Fruit fly (Drosophila melanogaster) whole organism, embryonic: ENCODE data around the gene CG43307.

ENCODE experiments used
- Blimp-1 ChIP-seq: fragments of 200-800 bp; sonication (Bioruptor generic); optimal IDR thresholded peaks from 3 replicates; lab custom pipeline; 2018; ENCODE audit warnings: missing biosample characterization, missing genetic modification characterization, mild to moderate bottlenecking, moderate library complexity, missing genetic modification reagents
- CG10366 ChIP-seq: fragments of 200-800 bp; sonication (Bioruptor generic); IDR thresholded peaks from 2 replicates; pipeline ENCODE4 v1.3.6; 2022; ENCODE audit warnings: missing biosample characterization, missing genetic modification characterization
- CG11456 ChIP-seq: fragments of 200-800 bp; sonication (Bioruptor generic); IDR thresholded peaks from 3 replicates; pipeline ENCODE4 v1.3.6; 2022; ENCODE audit warnings: missing biosample characterization, missing genetic modification characterization
- CG11695 ChIP-seq: fragments of 200-800 bp; sonication (Bioruptor generic); IDR thresholded peaks from 3 replicates; pipeline ENCODE4 v1.3.6; 2022; ENCODE audit warnings: missing biosample characterization, missing genetic modification characterization
- CG12744 ChIP-seq: fragments of 200-800 bp; sonication (Bioruptor generic); optimal IDR thresholded peaks from 2 replicates; lab custom pipeline; 2016; ENCODE audit warnings: missing biosample characterization, missing genetic modification characterization
- CG12942 ChIP-seq: fragments of 200-800 bp; sonication (Bioruptor generic); optimal IDR thresholded peaks from 3 replicates; lab custom pipeline; 2016; ENCODE audit warnings: missing biosample characterization, missing genetic modification characterization
- CG14050 ChIP-seq: fragments of 200-800 bp; sonication (Bioruptor generic); IDR thresholded peaks from 3 replicates; pipeline ENCODE4 v1.3.6; 2022; ENCODE audit warnings: missing biosample characterization, missing genetic modification characterization
- CG15514 ChIP-seq: fragments of 200-800 bp; sonication (Bioruptor generic); optimal IDR thresholded peaks from 3 replicates; lab custom pipeline; 2017; ENCODE audit warnings: missing biosample characterization, missing genetic modification characterization, mild to moderate bottlenecking, moderate library complexity, missing genetic modification reagents
- CG17612 ChIP-seq: fragments of 200-800 bp; sonication (Bioruptor generic); IDR thresholded peaks from 2 replicates; pipeline ENCODE4 v1.3.6; 2022; ENCODE audit warnings: missing biosample characterization, missing genetic modification characterization
- CG17829 ChIP-seq: fragments of 200-800 bp; optimal IDR thresholded peaks from 2 replicates; lab custom pipeline; 2019; ENCODE audit warnings: missing biosample characterization, mild to moderate bottlenecking, missing genetic modification characterization, moderate library complexity
- CG2116 ChIP-seq: fragments of 200-800 bp; sonication (Bioruptor generic); optimal IDR thresholded peaks from 3 replicates; lab custom pipeline; 2018; ENCODE audit warnings: missing biosample characterization, mild to moderate bottlenecking, missing genetic modification characterization
- CG31441 ChIP-seq: fragments of 200-800 bp; sonication (Bioruptor generic); IDR thresholded peaks from 2 replicates; pipeline ENCODE4 v1.3.6; 2022; ENCODE audit warnings: missing biosample characterization, missing genetic modification characterization
- CG33213 ChIP-seq: fragments of 200-800 bp; sonication (Bioruptor generic); optimal IDR thresholded peaks from 3 replicates; lab custom pipeline; 2016; ENCODE audit warnings: missing biosample characterization, missing genetic modification characterization
- CG3838 ChIP-seq: fragments of 200-800 bp; sonication (Bioruptor generic); optimal IDR thresholded peaks from 3 replicates; lab custom pipeline; 2016; ENCODE audit warnings: missing biosample characterization, missing genetic modification characterization
- CG4424 ChIP-seq: fragments of 200-800 bp; sonication (Bioruptor generic); optimal IDR thresholded peaks from 3 replicates; lab custom pipeline; 2016; ENCODE audit warnings: missing biosample characterization, missing genetic modification characterization
- CG5180 ChIP-seq: fragments of 200-800 bp; sonication (Bioruptor generic); optimal IDR thresholded peaks from 3 replicates; lab custom pipeline; 2017; ENCODE audit warnings: missing biosample characterization, missing genetic modification characterization, mild to moderate bottlenecking, moderate library complexity, missing genetic modification reagents
- CG8281 ChIP-seq: fragments of 200-800 bp; sonication (Bioruptor generic); optimal IDR thresholded peaks from 2 replicates; lab custom pipeline; 2018; ENCODE audit warnings: missing biosample characterization, mild to moderate bottlenecking, missing genetic modification characterization, moderate library complexity
- CG9215 ChIP-seq: fragments of 200-800 bp; sonication (Bioruptor generic); IDR thresholded peaks from 2 replicates; pipeline ENCODE4 v1.3.6; 2022; ENCODE audit warnings: missing biosample characterization, missing genetic modification characterization
- D19B ChIP-seq: fragments of 200-800 bp; sonication (Bioruptor generic); optimal IDR thresholded peaks from 2 replicates; lab custom pipeline; 2017; ENCODE audit warnings: missing biosample characterization, mild to moderate bottlenecking, missing genetic modification characterization
- E2f1 ChIP-seq: fragments of 200-800 bp; sonication (Bioruptor generic); IDR thresholded peaks from 2 replicates; pipeline ENCODE4 v1.3.6; 2022; ENCODE audit warnings: missing biosample characterization, missing genetic modification characterization
- Ets65A ChIP-seq: fragments of 200-800 bp; sonication (Bioruptor generic); peaks from one replicate; lab custom pipeline; 2016; ENCODE audit warnings: missing biosample characterization, missing genetic modification characterization
- Fer2 ChIP-seq: fragments of 200-800 bp; sonication (Bioruptor generic); optimal IDR thresholded peaks from 2 replicates; lab custom pipeline; 2018; ENCODE audit warnings: missing biosample characterization, mild to moderate bottlenecking, missing genetic modification characterization, moderate library complexity
- Fer3 ChIP-seq: fragments of 200-800 bp; sonication (Bioruptor generic); optimal IDR thresholded peaks from 2 replicates; lab custom pipeline; 2018; ENCODE audit warnings: missing biosample characterization, mild to moderate bottlenecking, missing genetic modification characterization, moderate library complexity
- HLHmδ ChIP-seq: fragments of 200-800 bp; sonication (Bioruptor generic); optimal IDR thresholded peaks from 2 replicates; lab custom pipeline; 2018; ENCODE audit warnings: missing biosample characterization, mild to moderate bottlenecking, missing genetic modification characterization, moderate library complexity
- Hand ChIP-seq: fragments of 200-800 bp; sonication (Bioruptor generic); optimal IDR thresholded peaks from 2 replicates; lab custom pipeline; 2017; ENCODE audit warnings: mild to moderate bottlenecking, missing biosample characterization, missing genetic modification reagents, missing genetic modification characterization
- Hr39 ChIP-seq: fragments of >200 bp; optimal IDR thresholded peaks from 2 replicates; lab custom pipeline; 2017
- MESR4 ChIP-seq: fragments of 200-800 bp; sonication (Bioruptor generic); optimal IDR thresholded peaks from 2 replicates; lab custom pipeline; 2018; ENCODE audit warnings: missing biosample characterization, mild to moderate bottlenecking, missing genetic modification characterization, moderate library complexity
- Mad ChIP-seq: fragments of 200-800 bp; sonication (Bioruptor generic); optimal IDR thresholded peaks from 2 replicates; lab custom pipeline; 2016; ENCODE audit warnings: missing biosample characterization, missing genetic modification characterization
- NC2β ChIP-seq: fragments of 200-800 bp; sonication (Bioruptor generic); optimal IDR thresholded peaks from 2 replicates; lab custom pipeline; 2016; ENCODE audit warnings: missing biosample characterization, missing genetic modification characterization
- Neu2 ChIP-seq: fragments of 200-800 bp; sonication (Bioruptor generic); optimal IDR thresholded peaks from 3 replicates; lab custom pipeline; 2016; ENCODE audit warnings: missing biosample characterization, missing genetic modification characterization, borderline replicate concordance
- PHDP ChIP-seq: fragments of 200-800 bp; sonication (Bioruptor generic); optimal IDR thresholded peaks from 3 replicates; lab custom pipeline; 2018; ENCODE audit warnings: missing biosample characterization, mild to moderate bottlenecking, missing genetic modification characterization, moderate library complexity
- Poxn ChIP-seq: fragments of 200-800 bp; sonication (Bioruptor generic); IDR thresholded peaks from 2 replicates; pipeline ENCODE4 v1.3.6; 2022; ENCODE audit warnings: missing biosample characterization, missing genetic modification characterization
- Rx ChIP-seq: fragments of 200-800 bp; sonication (Bioruptor generic); IDR thresholded peaks from 2 replicates; pipeline ENCODE4 v1.3.6; 2022; ENCODE audit warnings: missing biosample characterization, missing genetic modification characterization
- Sox100B ChIP-seq: fragments of 200-800 bp; sonication (Bioruptor generic); optimal IDR thresholded peaks from 3 replicates; lab custom pipeline; 2018; ENCODE audit warnings: missing biosample characterization, mild to moderate bottlenecking, missing genetic modification characterization
- Sox102F ChIP-seq: fragments of 200-800 bp; sonication (Bioruptor generic); optimal IDR thresholded peaks from 2 replicates; lab custom pipeline; 2018; ENCODE audit warnings: missing biosample characterization, mild to moderate bottlenecking, missing genetic modification characterization, moderate library complexity
- YL-1 ChIP-seq: fragments of 200-800 bp; sonication (Bioruptor generic); optimal IDR thresholded peaks from 3 replicates; lab custom pipeline; 2017; ENCODE audit warnings: missing biosample characterization, mild to moderate bottlenecking, missing genetic modification characterization
- bab2 ChIP-seq: fragments of 200-800 bp; sonication (Bioruptor generic); optimal IDR thresholded peaks from 2 replicates; lab custom pipeline; 2016; ENCODE audit warnings: missing biosample characterization, missing genetic modification characterization
- dmrt11E ChIP-seq: fragments of 200-800 bp; sonication (Bioruptor generic); optimal IDR thresholded peaks from 3 replicates; lab custom pipeline; 2018; ENCODE audit warnings: missing biosample characterization, mild to moderate bottlenecking, missing genetic modification characterization, moderate library complexity
- gcm2 ChIP-seq: fragments of 200-800 bp; sonication (Bioruptor generic); optimal IDR thresholded peaks from 2 replicates; lab custom pipeline; 2016; ENCODE audit warnings: missing biosample characterization, missing genetic modification characterization
- gsb-n ChIP-seq: fragments of 200-800 bp; sonication (Bioruptor generic); optimal IDR thresholded peaks from 3 replicates; lab custom pipeline; 2018; ENCODE audit warnings: missing biosample characterization, mild to moderate bottlenecking, missing genetic modification characterization
- hbn ChIP-seq: fragments of 200-800 bp; sonication (Bioruptor generic); IDR thresholded peaks from 2 replicates; pipeline ENCODE4 v1.3.6; 2022; ENCODE audit warnings: missing biosample characterization, missing genetic modification characterization; ENCODE audit not compliant: partially characterized antibody
- kni ChIP-seq: fragments of 200-800 bp; sonication (Bioruptor generic); optimal IDR thresholded peaks from 3 replicates; lab custom pipeline; 2017; ENCODE audit warnings: mild to moderate bottlenecking, missing biosample characterization, missing genetic modification reagents, missing genetic modification characterization
- odd ChIP-seq: fragments of 200-800 bp; sonication (Bioruptor generic); optimal IDR thresholded peaks from 2 replicates; lab custom pipeline; 2017; ENCODE audit warnings: missing biosample characterization, mild to moderate bottlenecking, missing genetic modification characterization
- pfk ChIP-seq: fragments of 200-800 bp; sonication (Bioruptor generic); optimal IDR thresholded peaks from 2 replicates; lab custom pipeline; 2018; ENCODE audit warnings: missing biosample characterization, mild to moderate bottlenecking, missing genetic modification characterization, moderate library complexity
- row ChIP-seq: fragments of 200-800 bp; sonication (Bioruptor generic); IDR thresholded peaks from 3 replicates; pipeline ENCODE4 v1.3.6; 2022; ENCODE audit warnings: missing biosample characterization, missing genetic modification characterization
- tio ChIP-seq: fragments of 200-800 bp; sonication (Bioruptor generic); optimal IDR thresholded peaks from 2 replicates; lab custom pipeline; 2017; ENCODE audit warnings: missing biosample characterization, missing genetic modification characterization, inconsistent platforms
- tna ChIP-seq: fragments of 200-800 bp; sonication (Bioruptor generic); IDR thresholded peaks from 2 replicates; pipeline ENCODE4 v1.3.6; 2022; ENCODE audit warnings: missing biosample characterization, missing genetic modification characterization; ENCODE audit not compliant: partially characterized antibody
- unc-4 ChIP-seq: fragments of 200-800 bp; sonication (Bioruptor generic); IDR thresholded peaks from 2 replicates; pipeline ENCODE4 v1.3.6; 2022; ENCODE audit warnings: missing biosample characterization, missing genetic modification characterization; ENCODE audit not compliant: partially characterized antibody
- yki ChIP-seq: fragments of >200 bp; optimal IDR thresholded peaks from 3 replicates; lab custom pipeline; 2018

The CG43307 gene

dm6 chr2L:5799435-5800387, 11.7 kb upstream of the CG43307 start, which contains the start of gene CG9171:
TSS of gene CG9171 (minus strand) at chr2L:5800253.
- peak; percentile 44 for TF ChIP-seq yki (lab: Kevin White, UChicago)
- TF ChIP-seq CG11695 = no peak
- no peak for TF ChIP-seq Blimp-1 (GFP tag; lab: Kevin White, UChicago)
- TF ChIP-seq tio (GFP tag; lab: Kevin White, UChicago) = no peak
- TF ChIP-seq MESR4 = peak; percentile 42
- peak; percentile 84 for TF ChIP-seq kni (GFP tag; lab: Kevin White, UChicago)
- no peak for TF ChIP-seq CG3838
- peak; percentile 19 for TF ChIP-seq CG5180 (GFP tag; lab: Kevin White, UChicago)
- TF ChIP-seq D19B (GFP tag; lab: Kevin White, UChicago) = no peak
- no peak for TF ChIP-seq Poxn
- TF ChIP-seq CG10366 (GFP tag; lab: Robert Waterston, UW) = 0 out of 2 replicates have a peak, but pooled peaks have one; percentile 7
- no peak for TF ChIP-seq Hand (GFP tag; lab: Kevin White, UChicago)
- TF ChIP-seq CG14050 (GFP tag; lab: Robert Waterston, UW) = no peak
- TF ChIP-seq hbn (GFP tag; lab: Robert Waterston, UW) = no peak
- peak; percentile 56 for TF ChIP-seq YL-1 (GFP tag; lab: Kevin White, UChicago)
- TF ChIP-seq CG12942 (GFP tag; lab: Kevin White, UChicago) = no peak
- TF ChIP-seq CG33213 (GFP tag; lab: Kevin White, UChicago) = peak; percentile 73
- peak; percentile 2 for TF ChIP-seq Fer2 (tag; lab: Kevin White, UChicago)
- no peak for TF ChIP-seq odd (GFP tag; lab: Kevin White, UChicago)
- TF ChIP-seq Rx (GFP tag; lab: Robert Waterston, UW) = no peak
- TF ChIP-seq CG8281 (tag; lab: Kevin White, UChicago) = no peak
- TF ChIP-seq CG17612 (GFP tag; lab: Robert Waterston, UW) = no peak
- no peak for TF ChIP-seq gsb-n (tag; lab: Kevin White, UChicago)
- TF ChIP-seq Hr39 (lab: Kevin White, UChicago) = no peak
- peak; percentile 11; the same call in 1 of the 2 replicates for TF ChIP-seq tna (GFP tag; lab: Robert Waterston, UW)
- peak; percentile 91 for TF ChIP-seq CG15514 (GFP tag; lab: Kevin White, UChicago)
- peak; percentile 40 for TF ChIP-seq pfk
- TF ChIP-seq CG2116 (GFP tag; lab: Kevin White, UChicago) = peak; percentile 41
- peak; percentile 8 for TF ChIP-seq bab2 (GFP tag; lab: Kevin White, UChicago)
- peak; percentile 77 for TF ChIP-seq Ets65A (GFP tag; lab: Kevin White, UChicago)
- TF ChIP-seq Fer3 (tag; lab: Kevin White, UChicago) = no peak
- TF ChIP-seq PHDP (tag; lab: Kevin White, UChicago) = no peak
- TF ChIP-seq gcm2 (GFP tag; lab: Kevin White, UChicago) = no peak
- peak; percentile 24 for TF ChIP-seq Sox102F (GFP tag; lab: Kevin White, UChicago)
- peak; percentile 11 for TF ChIP-seq CG9215
- TF ChIP-seq row = peak; percentile 88
- TF ChIP-seq NC2β (GFP tag; lab: Kevin White, UChicago) = no peak
- TF ChIP-seq Mad (GFP tag; lab: Kevin White, UChicago) = no peak
- TF ChIP-seq dmrt11E (tag; lab: Kevin White, UChicago) = peak; percentile 20
- TF ChIP-seq CG17829 (tag; lab: Kevin White, UChicago) = peak; percentile 37
- TF ChIP-seq CG12744 (GFP tag; lab: Kevin White, UChicago) = peak; percentile 10
- TF ChIP-seq CG11456 = peak; percentile 49; the same call in 1 of the 3 replicates
- peak; percentile 1 for TF ChIP-seq Neu2
- TF ChIP-seq CG4424 (GFP tag; lab: Kevin White, UChicago) = peak; percentile 13
- TF ChIP-seq HLHmδ = peak; percentile 74
- TF ChIP-seq unc-4 (GFP tag; lab: Robert Waterston, UW) = 0 out of 2 replicates have a peak, but pooled peaks have one; percentile 36
- no peak for TF ChIP-seq E2f1
- peak; percentile 51; the same call in 1 of the 2 replicates for TF ChIP-seq CG31441 (GFP tag; lab: Robert Waterston, UW)
- TF ChIP-seq Sox100B (GFP tag; lab: Kevin White, UChicago) = no peak
